Worm (Caenorhabditis elegans) whole organism, L2 larva: ENCODE measurements around the gene C52G5.3.

Experiments used
- R02D3.7 ChIP-seq: fragments of 150-350 bp; optimal IDR thresholded peaks from 2 replicates; lab custom pipeline; 2014; ENCODE audit warnings: missing biosample characterization, missing genetic modification characterization
- ama-1 ChIP-seq: fragments of 150-350 bp; optimal IDR thresholded peaks from 2 replicates; lab custom pipeline; 2018; ENCODE audit warnings: inconsistent platforms
- blmp-1 ChIP-seq: sonication (generic microtip); optimal IDR thresholded peaks from 2 replicates; lab custom pipeline; 2017; ENCODE audit warnings: missing genetic modification characterization, mild to moderate bottlenecking, missing compliant biosample characterization, antibody characterized with exemption, moderate library complexity; ENCODE audit not compliant: insufficient read depth
- ceh-82 ChIP-seq: fragments of 150-350 bp; optimal IDR thresholded peaks from 2 replicates; lab custom pipeline; 2014; ENCODE audit warnings: missing biosample characterization, missing genetic modification characterization
- lin-13 ChIP-seq: fragments of 150-350 bp; optimal IDR thresholded peaks from 2 replicates; lab custom pipeline; 2014; ENCODE audit warnings: missing biosample characterization, missing genetic modification reagents, missing genetic modification characterization
- nhr-129 ChIP-seq: fragments of 150-350 bp; optimal IDR thresholded peaks from 2 replicates; lab custom pipeline; 2014; ENCODE audit warnings: missing biosample characterization, missing genetic modification characterization
- nhr-77 ChIP-seq: fragments of 150-350 bp; optimal IDR thresholded peaks from 2 replicates; lab custom pipeline; 2014; ENCODE audit warnings: missing biosample characterization, missing genetic modification characterization
- sma-3 ChIP-seq: sonication (generic microtip); optimal IDR thresholded peaks from 2 replicates; lab custom pipeline; 2016; ENCODE audit warnings: missing genetic modification reagents, missing genetic modification characterization, missing compliant biosample characterization
- snpc-4 ChIP-seq: fragments of 150-350 bp; optimal IDR thresholded peaks from 2 replicates; lab custom pipeline; 2014; ENCODE audit warnings: missing biosample characterization, missing genetic modification characterization
- ztf-4 ChIP-seq: fragments of 150-350 bp; optimal IDR thresholded peaks from 2 replicates; lab custom pipeline; 2014; ENCODE audit warnings: missing biosample characterization, missing genetic modification characterization

DNA sequence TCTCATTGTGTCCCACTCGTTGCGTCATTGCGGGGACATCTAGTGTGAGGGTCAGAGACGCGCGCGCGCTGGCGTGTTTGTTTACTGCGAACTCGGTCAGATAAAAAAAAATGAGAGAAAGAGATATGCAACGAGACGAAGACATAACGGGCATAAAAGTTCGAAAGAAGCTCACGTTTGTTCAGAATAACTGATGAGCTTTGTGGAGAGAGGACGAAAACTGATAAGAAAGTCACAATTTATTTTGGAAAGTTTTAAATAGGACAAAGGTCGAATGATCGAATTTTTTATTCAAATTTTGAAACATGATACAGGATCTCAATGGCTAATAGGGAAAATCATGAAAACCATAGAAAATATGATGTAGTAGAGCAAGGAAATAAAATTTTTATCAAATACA lies 7.1 kb upstream of the C52G5.3 start:
- TF ChIP-seq ztf-4 (tag; lab: Kevin White, UChicago) (no peak), lin-13 (GFP tag; lab: Kevin White, UChicago) (no peak), nhr-129 (peak; percentile 24), ceh-82 (tag; lab: Kevin White, UChicago) (no peak), ama-1 (lab: Kevin White, UChicago) (no peak), nhr-77 (tag; lab: Kevin White, UChicago) (no peak), snpc-4 (tag; lab: Kevin White, UChicago) (no peak), blmp-1 (tag; lab: Kevin White, UChicago) (no peak), R02D3.7 (tag; lab: Kevin White, UChicago) (no peak), sma-3 (GFP tag; lab: Kevin White, UChicago) (no peak)
